Fruit fly (Drosophila melanogaster) whole organism, embryonic: ENCODE measurements around the gene CG15306.

Source experiments
- Ada2b ChIP-seq: fragments of 200-800 bp; sonication (Bioruptor generic); IDR thresholded peaks from 2 replicates; pipeline ENCODE4 v1.3.6; 2022; ENCODE audit warnings: missing biosample characterization, missing genetic modification characterization
- BEAF-32 ChIP-seq: fragments of 200-800 bp; sonication (Bioruptor generic); optimal IDR thresholded peaks from 3 replicates; lab custom pipeline; 2017; ENCODE audit warnings: missing biosample characterization, missing genetic modification characterization, mild to moderate bottlenecking, moderate library complexity, missing genetic modification reagents
- CG10267 ChIP-seq: fragments of 200-800 bp; sonication (Bioruptor generic); optimal IDR thresholded peaks from 2 replicates; lab custom pipeline; 2018; ENCODE audit warnings: missing biosample characterization, mild to moderate bottlenecking, missing genetic modification characterization, moderate library complexity
- CG13287 ChIP-seq: fragments of 200-800 bp; sonication (Bioruptor generic); IDR thresholded peaks from 2 replicates; pipeline ENCODE4 v1.3.6; 2022; ENCODE audit warnings: missing biosample characterization, missing genetic modification characterization; ENCODE audit not compliant: partially characterized antibody
- CG15601 ChIP-seq: fragments of 200-800 bp; sonication (Bioruptor generic); optimal IDR thresholded peaks from 3 replicates; lab custom pipeline; 2019; ENCODE audit warnings: missing biosample characterization, mild to moderate bottlenecking, missing genetic modification characterization, moderate library complexity
- CG1603 ChIP-seq: fragments of 200-800 bp; sonication (Bioruptor generic); optimal IDR thresholded peaks from 2 replicates; lab custom pipeline; 2019; ENCODE audit warnings: missing biosample characterization, mild to moderate bottlenecking, missing genetic modification characterization, moderate library complexity
- CG2712 ChIP-seq: fragments of 200-800 bp; optimal IDR thresholded peaks from 3 replicates; lab custom pipeline; 2019; ENCODE audit warnings: missing biosample characterization, mild to moderate bottlenecking, missing genetic modification characterization, moderate library complexity
- CG5180 ChIP-seq: fragments of 200-800 bp; sonication (Bioruptor generic); optimal IDR thresholded peaks from 3 replicates; lab custom pipeline; 2017; ENCODE audit warnings: missing biosample characterization, missing genetic modification characterization, mild to moderate bottlenecking, moderate library complexity, missing genetic modification reagents
- CG6175 ChIP-seq: fragments of 200-800 bp; sonication (Bioruptor generic); IDR thresholded peaks from 3 replicates; pipeline ENCODE4 v1.3.6; 2022; ENCODE audit warnings: missing biosample characterization, missing genetic modification characterization
- CG6791 ChIP-seq: fragments of 200-800 bp; sonication (Bioruptor generic); IDR thresholded peaks from 3 replicates; pipeline ENCODE4 v1.3.6; 2022; ENCODE audit warnings: missing biosample characterization, missing genetic modification characterization; ENCODE audit not compliant: partially characterized antibody
- CG6813 ChIP-seq: fragments of 200-800 bp; sonication (Bioruptor generic); optimal IDR thresholded peaks from 2 replicates; lab custom pipeline; 2017; ENCODE audit warnings: missing biosample characterization, missing genetic modification characterization, mild to moderate bottlenecking, moderate library complexity, missing genetic modification reagents
- CG7839 ChIP-seq: fragments of 200-800 bp; sonication (Bioruptor generic); optimal IDR thresholded peaks from 3 replicates; lab custom pipeline; 2018; ENCODE audit warnings: missing biosample characterization, mild to moderate bottlenecking, missing genetic modification characterization, moderate library complexity
- CG7963 ChIP-seq: fragments of 200-800 bp; sonication (Bioruptor generic); IDR thresholded peaks from 3 replicates; pipeline ENCODE4 v1.3.6; 2022; ENCODE audit warnings: missing biosample characterization, missing genetic modification characterization; ENCODE audit not compliant: partially characterized antibody
- CG8290 ChIP-seq, 3 experiments: fragments of 200-800 bp; sonication (Bioruptor generic); optimal IDR thresholded peaks; 2 replicates each; lab custom pipeline; 2016 to 2019; ENCODE audit warnings: missing biosample characterization in 3 of 3, missing genetic modification characterization in 3 of 3, mild to moderate bottlenecking in 2 of 3, moderate library complexity in 1 of 3
- CG9876 ChIP-seq: fragments of 200-800 bp; sonication (Bioruptor generic); optimal IDR thresholded peaks from 2 replicates; lab custom pipeline; 2016; ENCODE audit warnings: missing biosample characterization, missing genetic modification characterization
- Camta ChIP-seq: fragments of 200-800 bp; sonication (Bioruptor generic); optimal IDR thresholded peaks from 2 replicates; lab custom pipeline; 2016; ENCODE audit warnings: missing biosample characterization, missing genetic modification characterization
- Doc2 ChIP-seq: fragments of 200-800 bp; sonication (Bioruptor generic); IDR thresholded peaks from 2 replicates; pipeline ENCODE4 v1.3.6; 2022; ENCODE audit warnings: missing biosample characterization, missing genetic modification characterization
- Doc3 ChIP-seq: fragments of 200-800 bp; sonication (Bioruptor generic); IDR thresholded peaks from 3 replicates; pipeline ENCODE4 v1.3.6; 2022; ENCODE audit warnings: missing biosample characterization, missing genetic modification characterization; ENCODE audit not compliant: partially characterized antibody
- Elba2 ChIP-seq: fragments of 200-800 bp; sonication (Bioruptor generic); optimal IDR thresholded peaks from 3 replicates; lab custom pipeline; 2016; ENCODE audit warnings: missing biosample characterization, missing genetic modification characterization
- Ets65A ChIP-seq: fragments of 200-800 bp; sonication (Bioruptor generic); peaks from one replicate; lab custom pipeline; 2016; ENCODE audit warnings: missing biosample characterization, missing genetic modification characterization
- H15 ChIP-seq: fragments of 200-800 bp; sonication (Bioruptor generic); IDR thresholded peaks from 3 replicates; pipeline ENCODE4 v1.3.6; 2022; ENCODE audit warnings: missing biosample characterization, missing genetic modification characterization
- Jarid2 ChIP-seq: fragments of 200-800 bp; sonication (Bioruptor generic); optimal IDR thresholded peaks from 3 replicates; lab custom pipeline; 2017; ENCODE audit warnings: mild to moderate bottlenecking, missing biosample characterization, missing genetic modification reagents, missing genetic modification characterization
- Poxn ChIP-seq: fragments of 200-800 bp; sonication (Bioruptor generic); IDR thresholded peaks from 2 replicates; pipeline ENCODE4 v1.3.6; 2022; ENCODE audit warnings: missing biosample characterization, missing genetic modification characterization
- Usf ChIP-seq: fragments of 200-800 bp; sonication (Bioruptor generic); optimal IDR thresholded peaks from 2 replicates; lab custom pipeline; 2017; ENCODE audit warnings: missing genotype, missing biosample characterization, missing genetic modification characterization
- YL-1 ChIP-seq: fragments of 200-800 bp; sonication (Bioruptor generic); optimal IDR thresholded peaks from 3 replicates; lab custom pipeline; 2017; ENCODE audit warnings: missing biosample characterization, mild to moderate bottlenecking, missing genetic modification characterization
- ab ChIP-seq: fragments of 200-800 bp; sonication (Bioruptor generic); optimal IDR thresholded peaks from 2 replicates; lab custom pipeline; 2016; ENCODE audit warnings: missing biosample characterization, missing genetic modification characterization
- ap ChIP-seq: fragments of 200-800 bp; sonication (Bioruptor generic); IDR thresholded peaks from 2 replicates; pipeline ENCODE4 v1.3.6; 2022; ENCODE audit warnings: missing biosample characterization, missing genetic modification characterization
- bab2 ChIP-seq: fragments of 200-800 bp; sonication (Bioruptor generic); optimal IDR thresholded peaks from 2 replicates; lab custom pipeline; 2016; ENCODE audit warnings: missing biosample characterization, missing genetic modification characterization
- bcd ChIP-seq: fragments of 200-800 bp; sonication (Bioruptor generic); optimal IDR thresholded peaks from 2 replicates; lab custom pipeline; 2017; ENCODE audit warnings: missing biosample characterization, mild to moderate bottlenecking, missing genetic modification characterization
- br ChIP-seq: fragments of >200 bp; optimal IDR thresholded peaks from 2 replicates; lab custom pipeline; 2017
- croc ChIP-seq: fragments of 200-800 bp; sonication (Bioruptor generic); conservative IDR thresholded peaks from 3 replicates; pipeline ENCODE4 v1.3.6; 2022; ENCODE audit warnings: missing biosample characterization, missing genetic modification characterization
- crol ChIP-seq: fragments of 200-800 bp; sonication (Bioruptor generic); IDR thresholded peaks from 2 replicates; pipeline ENCODE4 v1.3.6; 2022; ENCODE audit warnings: missing biosample characterization, missing genetic modification characterization
- crp ChIP-seq, 2 experiments: fragments of 200-800 bp; sonication (Bioruptor generic); optimal IDR thresholded peaks; 2 replicates in 1 of 2; 3 replicates in 1 of 2; lab custom pipeline; 2017; ENCODE audit warnings: missing biosample characterization in 2 of 2, missing genetic modification characterization in 2 of 2, mild to moderate bottlenecking in 1 of 2, moderate library complexity in 1 of 2
- dm ChIP-seq: fragments of 200-800 bp; sonication (Bioruptor generic); optimal IDR thresholded peaks from 3 replicates; lab custom pipeline; 2016; ENCODE audit warnings: missing biosample characterization, missing genetic modification characterization
- dmrt99B ChIP-seq: fragments of 200-800 bp; sonication (Bioruptor generic); optimal IDR thresholded peaks from 2 replicates; lab custom pipeline; 2018; ENCODE audit warnings: missing biosample characterization, mild to moderate bottlenecking, missing genetic modification characterization, moderate library complexity
- fu2 ChIP-seq: fragments of 200-800 bp; sonication (Bioruptor generic); optimal IDR thresholded peaks from 2 replicates; lab custom pipeline; 2016; ENCODE audit warnings: missing biosample characterization, missing genetic modification characterization
- gce ChIP-seq: fragments of 200-800 bp; sonication (Bioruptor generic); IDR thresholded peaks from 3 replicates; pipeline ENCODE4 v1.3.6; 2022; ENCODE audit warnings: missing biosample characterization, missing genetic modification characterization
- grn ChIP-seq: fragments of 200-800 bp; sonication (Bioruptor generic); optimal IDR thresholded peaks from 3 replicates; lab custom pipeline; 2017; ENCODE audit warnings: missing biosample characterization, missing genetic modification characterization
- insv ChIP-seq, 2 experiments: fragments of 200-800 bp; sonication (Bioruptor generic); optimal IDR thresholded peaks; 3 replicates each; lab custom pipeline; 2016 to 2018; ENCODE audit warnings: missing biosample characterization in 2 of 2, missing genetic modification characterization in 2 of 2
- jumu ChIP-seq: fragments of 200-800 bp; sonication (Bioruptor generic); optimal IDR thresholded peaks from 3 replicates; lab custom pipeline; 2016; ENCODE audit warnings: missing biosample characterization, missing genetic modification characterization
- nom ChIP-seq: fragments of 200-800 bp; sonication (Bioruptor generic); optimal IDR thresholded peaks from 2 replicates; lab custom pipeline; 2017; ENCODE audit warnings: missing biosample characterization, missing genetic modification characterization, mild to moderate bottlenecking, moderate library complexity, missing genetic modification reagents
- pnt ChIP-seq: fragments of 200-800 bp; sonication (Bioruptor generic); optimal IDR thresholded peaks from 3 replicates; lab custom pipeline; 2016; ENCODE audit warnings: missing biosample characterization, missing genetic modification characterization
- rib ChIP-seq: fragments of 200-800 bp; sonication (Bioruptor generic); IDR thresholded peaks from 2 replicates; pipeline ENCODE4 v1.3.6; 2022; ENCODE audit warnings: missing biosample characterization, missing genetic modification characterization
- run ChIP-seq: fragments of 200-800 bp; sonication (Bioruptor generic); optimal IDR thresholded peaks from 3 replicates; lab custom pipeline; 2018; ENCODE audit warnings: missing biosample characterization, mild to moderate bottlenecking, missing genetic modification characterization
- shn ChIP-seq: fragments of 200-800 bp; sonication (Bioruptor generic); optimal IDR thresholded peaks from 3 replicates; lab custom pipeline; 2016; ENCODE audit warnings: missing biosample characterization, missing genetic modification characterization
- slbo ChIP-seq: fragments of 200-800 bp; sonication (Bioruptor generic); IDR thresholded peaks from 2 replicates; pipeline ENCODE4 v1.3.6; 2022; ENCODE audit warnings: missing biosample characterization, missing genetic modification characterization
- so ChIP-seq: fragments of 200-800 bp; sonication (Bioruptor generic); IDR thresholded peaks from 3 replicates; pipeline ENCODE4 v1.3.6; 2022; ENCODE audit warnings: missing biosample characterization, missing genetic modification characterization
- unpg ChIP-seq: fragments of 200-800 bp; sonication (Bioruptor generic); optimal IDR thresholded peaks from 3 replicates; lab custom pipeline; 2018; ENCODE audit warnings: missing biosample characterization, mild to moderate bottlenecking, missing genetic modification characterization, moderate library complexity
- zen ChIP-seq: fragments of 200-800 bp; sonication (Bioruptor generic); optimal IDR thresholded peaks from 3 replicates; lab custom pipeline; 2018; ENCODE audit warnings: missing biosample characterization, mild to moderate bottlenecking, missing genetic modification characterization, moderate library complexity

CG15306 gene

DNA sequence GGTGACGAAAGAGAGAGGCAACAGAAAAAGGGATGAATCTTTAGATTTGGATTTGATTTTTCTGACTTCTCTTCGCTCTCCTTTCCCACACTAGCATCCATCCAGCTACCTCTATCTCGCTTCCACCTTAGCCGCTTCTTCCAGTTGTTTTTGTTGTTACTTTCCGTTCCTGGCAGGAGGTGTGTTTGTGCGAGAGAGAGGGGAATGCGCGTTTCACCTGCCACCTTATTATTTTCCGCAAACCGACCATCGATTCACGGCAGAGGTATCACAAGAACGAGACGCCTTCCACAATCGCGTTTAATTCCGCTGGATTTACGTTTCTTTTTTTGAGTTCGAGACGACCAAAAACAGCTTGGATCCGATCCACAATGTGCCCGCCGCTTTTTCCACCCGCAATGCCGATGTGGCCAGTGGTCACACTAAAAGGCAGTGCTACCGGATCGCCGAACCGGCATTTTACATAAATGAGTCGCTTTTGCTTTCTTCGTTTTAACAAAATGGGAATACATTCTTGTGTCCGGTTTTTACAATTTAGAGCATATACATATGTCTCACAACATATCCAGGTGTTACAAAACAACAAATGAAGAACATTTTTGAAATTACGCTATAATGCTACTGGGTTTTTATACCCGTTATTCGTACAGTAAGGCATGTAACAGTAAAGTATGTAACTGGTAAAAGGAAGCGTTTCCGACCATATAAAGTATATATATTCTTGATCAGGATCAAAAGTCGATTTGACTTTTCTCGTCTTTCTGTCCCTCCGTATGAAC, 5.9 kb downstream of the CG15306 start, which contains the start of gene alpha-Man-Ia (continued):
- TF ChIP-seq dmrt99B (no peak), Jarid2 (GFP tag; lab: Kevin White, UChicago) (peak; percentile 35), CG2712 (tag; lab: Kevin White, UChicago) (no peak), fu2 (GFP tag; lab: Kevin White, UChicago) (no peak), CG8290 (GFP tag; optimal IDR thresholded peaks at IDR 0.05; lab: Kevin White, UChicago) (no peak), CG8290 (tag; optimal IDR thresholded peaks at IDR 0.05; lab: Kevin White, UChicago) (peak in 1 of 2 experiments; percentile 47), BEAF-32 (GFP tag; lab: Kevin White, UChicago) (peak; percentile 66), insv (GFP tag; optimal IDR thresholded peaks at IDR 0.05; lab: Kevin White, UChicago) (peak in 1 of 2 experiments; percentile 8), run (tag; lab: Kevin White, UChicago) (no peak), shn (GFP tag; lab: Kevin White, UChicago) (no peak), br (no peak), Ets65A (GFP tag; lab: Kevin White, UChicago) (peak; percentile 92), CG13287 (GFP tag; lab: Robert Waterston, UW) (no peak), rib (GFP tag; lab: Robert Waterston, UW) (no peak), crol (GFP tag; lab: Robert Waterston, UW) (peak; percentile 73), CG15601 (tag; lab: Kevin White, UChicago) (no peak), ap (no peak), CG7839 (tag; lab: Kevin White, UChicago) (peak; percentile 36), pnt (peak; percentile 36), bcd (GFP tag; lab: Kevin White, UChicago) (peak; percentile 40), crp (GFP tag; optimal IDR thresholded peaks at IDR 0.05; lab: Kevin White, UChicago) (peak in 1 of 2 experiments; percentile 27), slbo (GFP tag; lab: Robert Waterston, UW) (peak; percentile 42; the same call in 1 of the 2 replicates), CG1603 (tag; lab: Kevin White, UChicago) (peak; percentile 50), CG6813 (no peak), croc (no peak), nom (GFP tag; lab: Kevin White, UChicago) (no peak), Poxn (GFP tag; lab: Robert Waterston, UW) (no peak), CG6175 (GFP tag; lab: Robert Waterston, UW) (no peak), Camta (peak; percentile 14), so (no peak), Elba2 (GFP tag; lab: Kevin White, UChicago) (no peak), grn (GFP tag; lab: Kevin White, UChicago) (no peak), H15 (GFP tag; lab: Robert Waterston, UW) (no peak), dm (peak; percentile 43), CG5180 (GFP tag; lab: Kevin White, UChicago) (no peak), Doc2 (no peak), zen (no peak), ab (GFP tag; lab: Kevin White, UChicago) (no peak), Ada2b (GFP tag; lab: Robert Waterston, UW) (no peak), Doc3 (GFP tag; lab: Robert Waterston, UW) (no peak), bab2 (peak; percentile 37), CG10267 (tag; lab: Kevin White, UChicago) (peak; percentile 9), gce (no peak), Usf (no peak), YL-1 (GFP tag; lab: Kevin White, UChicago) (no peak), CG9876 (no peak), jumu (GFP tag; lab: Kevin White, UChicago) (peak; percentile 26), CG6791 (GFP tag; lab: Robert Waterston, UW) (no peak), unpg (no peak), CG7963 (GFP tag; lab: Robert Waterston, UW) (no peak)
